Worm (Caenorhabditis elegans): ENCODE measurements around the gene T14G8.6.

Gene T14G8.6

ce11 chrX:12889837-12890449, 27.3 kb upstream of the T14G8.6 start (continued):
- peak; percentile 20 for TF ChIP-seq ces-1 (GFP tag; optimal IDR thresholded peaks at IDR 0.05)
- no peak for TF ChIP-seq nhr-84 (tag; optimal IDR thresholded peaks at IDR 0.05)
- TF ChIP-seq zip-4 (GFP tag; optimal IDR thresholded peaks at IDR 0.05) = peak; percentile 74
- TF ChIP-seq tlp-1 (tag; optimal IDR thresholded peaks at IDR 0.05) = no peak
- TF ChIP-seq isw-1 (GFP tag; IDR thresholded peaks at IDR 0.05) = no peak
- no peak for TF ChIP-seq lin-15B (tag; optimal IDR thresholded peaks at IDR 0.05)
- peak; percentile 31 for TF ChIP-seq irx-1 (tag; optimal IDR thresholded peaks at IDR 0.05)
- no peak for TF ChIP-seq pqm-1 (tag; optimal IDR thresholded peaks at IDR 0.05)
- TF ChIP-seq nhr-71 (tag; optimal IDR thresholded peaks at IDR 0.05) = peak; percentile 86
- peak; percentile 51 for TF ChIP-seq sox-4 (tag; optimal IDR thresholded peaks at IDR 0.05)
- no peak for TF ChIP-seq unc-30 (tag; optimal IDR thresholded peaks at IDR 0.05)
- TF ChIP-seq lin-14 (GFP tag; optimal IDR thresholded peaks at IDR 0.05) = peak; percentile 81
- no peak for TF ChIP-seq Y116A8C.19 (tag; optimal IDR thresholded peaks at IDR 0.05; ENCODE audit: borderline replicate concordance)
- peak; percentile 81 for TF ChIP-seq unc-130 (tag; optimal IDR thresholded peaks at IDR 0.05)
- no peak for TF ChIP-seq unc-98 (GFP tag; IDR thresholded peaks at IDR 0.05)
- peak; percentile 86 for TF ChIP-seq fkh-8 (tag; optimal IDR thresholded peaks at IDR 0.05)
- TF ChIP-seq vab-15 (tag; optimal IDR thresholded peaks at IDR 0.05) = no peak
- TF ChIP-seq pag-3 (tag; optimal IDR thresholded peaks at IDR 0.05; ENCODE audit: borderline replicate concordance, insufficient read depth) = no peak
- no peak for TF ChIP-seq sptf-1 (tag; optimal IDR thresholded peaks at IDR 0.05)
- TF ChIP-seq pax-3 (tag; optimal IDR thresholded peaks at IDR 0.05) = peak; percentile 71
- peak; percentile 70 for TF ChIP-seq C16A3.4 (tag; optimal IDR thresholded peaks at IDR 0.05)
- peak in 2 of 3 experiments; percentile 6 to 37 for TF ChIP-seq dpl-1 (GFP tag; optimal IDR thresholded peaks at IDR 0.05)
- TF ChIP-seq nhr-90 (tag; optimal IDR thresholded peaks at IDR 0.05; ENCODE audit: poor library complexity) = peak; percentile 67
- TF ChIP-seq ets-5 (GFP tag; IDR thresholded peaks at IDR 0.05) = no peak
- no peak for TF ChIP-seq alr-1 (tag; optimal IDR thresholded peaks at IDR 0.05; ENCODE audit: borderline replicate concordance)
- TF ChIP-seq mdl-1 (tag; optimal IDR thresholded peaks at IDR 0.05) = peak in 1 of 2 experiments; percentile 63
- peak; percentile 84 for TF ChIP-seq fkh-10 (GFP tag; optimal IDR thresholded peaks at IDR 0.05)
- TF ChIP-seq xbp-1 (tag; optimal IDR thresholded peaks at IDR 0.05) = peak; percentile 65
- TF ChIP-seq elt-2 (tag; optimal IDR thresholded peaks at IDR 0.05) = peak; percentile 21
- TF ChIP-seq sup-37 (GFP tag; optimal IDR thresholded peaks at IDR 0.05) = peak; percentile 37
- peak; percentile 64 for TF ChIP-seq ceh-8 (GFP tag; optimal IDR thresholded peaks at IDR 0.05)

ce11 chrX:12884873-12885272, 22.2 kb upstream of the T14G8.6 start, which contains the start of gene gpc-1:
TSS of gene gpc-1 (minus strand) at chrX:12884989.
- TF ChIP-seq lsy-2 (tag; optimal IDR thresholded peaks at IDR 0.05) (peak in 1 of 2 experiments; percentile 29), dsc-1 (tag; optimal IDR thresholded peaks at IDR 0.05) (peak; percentile 14), nhr-11 (tag; optimal IDR thresholded peaks at IDR 0.05) (peak; percentile 3), fkh-8 (tag; optimal IDR thresholded peaks at IDR 0.05) (peak; percentile 78), swsn-7 (tag; optimal IDR thresholded peaks at IDR 0.05) (peak; percentile 2), zip-4 (GFP tag; optimal IDR thresholded peaks at IDR 0.05) (no peak), rnt-1 (tag; optimal IDR thresholded peaks at IDR 0.05) (no peak), nhr-47 (tag; optimal IDR thresholded peaks at IDR 0.05) (peak; percentile 44), hlh-4 (tag; optimal IDR thresholded peaks at IDR 0.05) (peak; percentile 38), F16B12.6 (tag; optimal IDR thresholded peaks at IDR 0.05) (no peak), efl-1 (optimal IDR thresholded peaks at IDR 0.05) (no peak), efl-1 (GFP tag; optimal IDR thresholded peaks at IDR 0.05 in 1 of 2) (peak in 1 of 2 experiments; percentile 52), nhr-71 (tag; optimal IDR thresholded peaks at IDR 0.05) (peak; percentile 52)

Data from whole organism, L1 larva.